Worm (Caenorhabditis elegans): ENCODE measurements around the gene C08E8.6.

ce11 chrV:18389046-18389445 lies 20.8 kb upstream of the C08E8.6 start, which contains the start of the genes Y51A2B.4 and Y51A2B.5:
- TF ChIP-seq T22C8.4 (GFP tag; IDR thresholded peaks at IDR 0.05) (no peak), med-1 (GFP tag; optimal IDR thresholded peaks at IDR 0.05; ENCODE audit: insufficient read depth) (no peak), ref-1 (GFP tag; conservative IDR thresholded peaks at IDR 0.05) (no peak), ztf-23 (GFP tag; IDR thresholded peaks at IDR 0.05) (no peak), klf-2 (GFP tag; conservative IDR thresholded peaks at IDR 0.05) (no peak), flt-1 (GFP tag; IDR thresholded peaks at IDR 0.05) (no peak), ztf-29 (GFP tag; IDR thresholded peaks at IDR 0.05) (no peak), tab-1 (GFP tag; IDR thresholded peaks at IDR 0.05) (no peak)

All from whole organism, midembryonic.